Worm (Caenorhabditis elegans) whole organism, L4/young adult: ENCODE measurements around the gene T22B7.4.

Experiments
- W03F9.2 ChIP-seq: fragments of 150-350 bp; optimal IDR thresholded peaks from 2 replicates; lab custom pipeline; 2014; ENCODE audit warnings: missing biosample characterization, missing genetic modification characterization
- dao-5 ChIP-seq: sonication (generic microtip); optimal IDR thresholded peaks from 2 replicates; lab custom pipeline; 2016; ENCODE audit warnings: missing genotype, missing genetic modification characterization, moderate library complexity, missing compliant biosample characterization
- him-1 ChIP-seq: sonication (generic microtip); optimal IDR thresholded peaks from 2 replicates; lab custom pipeline; 2016; ENCODE audit warnings: missing genotype, missing genetic modification reagents, missing genetic modification characterization, missing compliant biosample characterization

ce11 chrX:5655601-5656000 is 14.4 kb upstream of the T22B7.4 start:
- no peak for TF ChIP-seq him-1 (tag; lab: Kevin White, UChicago)
- TF ChIP-seq dao-5 (tag; lab: Kevin White, UChicago), result no peak
- TF ChIP-seq W03F9.2 (tag; lab: Kevin White, UChicago), result no peak
